Worm (Caenorhabditis elegans): ENCODE results near the gene T05A1.5.

- TF ChIP-seq pqm-1 (tag; optimal IDR thresholded peaks at IDR 0.05) (no peak), ceh-22 (tag; optimal IDR thresholded peaks at IDR 0.05) (no peak)
Observed at ce11 chrIV:9498088-9498487, 48.0 kb upstream of the T05A1.5 start, which contains the start of gene sru-4.

Measured in whole organism, late embryonic.